Worm (Caenorhabditis elegans) whole organism, early embryonic: ENCODE results near the gene T02C12.5.

ENCODE experiments used
- B0310.2 ChIP-seq: sonication (generic microtip); optimal IDR thresholded peaks from 2 replicates; lab custom pipeline; 2016; ENCODE audit warnings: mild to moderate bottlenecking, missing genetic modification characterization, missing compliant biosample characterization
- scrt-1 ChIP-seq: fragments of 200-800 bp; sonication (Bioruptor generic); IDR thresholded peaks from 2 replicates; pipeline ENCODE4 v1.3.6; 2022; ENCODE audit warnings: missing genetic modification characterization, missing compliant biosample characterization

DNA sequence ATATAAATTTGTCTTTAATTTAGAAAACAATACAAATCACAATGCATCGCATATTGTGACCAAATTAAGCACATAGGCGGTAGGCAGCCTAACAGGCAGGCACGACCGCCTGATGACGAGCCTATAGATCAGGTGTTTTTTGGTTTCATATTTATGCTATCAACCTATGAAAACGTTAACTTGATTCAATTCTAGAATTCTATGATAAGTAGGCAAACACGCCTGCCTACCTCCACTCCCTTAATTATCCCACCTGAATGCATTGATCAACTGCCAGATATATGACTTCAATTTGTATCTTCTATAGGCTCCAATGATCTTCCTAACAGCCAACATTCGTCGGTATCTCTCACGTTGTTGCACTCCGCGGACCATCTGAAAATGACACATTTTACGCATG, 2.9 kb upstream of the T02C12.5 start:
- no peak for TF ChIP-seq B0310.2 (tag; lab: Kevin White, UChicago)
- no peak for TF ChIP-seq scrt-1 (GFP tag; lab: Robert Waterston, UW)
